Fruit fly (Drosophila melanogaster) whole organism, pupa: ENCODE data around the gene CG46308.

ENCODE experiments used
- CG10348 ChIP-seq: fragments of 200-800 bp; sonication (Bioruptor generic); IDR thresholded peaks from 2 replicates; pipeline ENCODE4 v1.3.6; 2022; ENCODE audit warnings: missing biosample characterization, missing genetic modification characterization
- CG12605 ChIP-seq: fragments of 200-800 bp; sonication (Bioruptor generic); IDR thresholded peaks from 2 replicates; pipeline ENCODE4 v1.3.6; 2022; ENCODE audit warnings: missing biosample characterization, missing genetic modification characterization
- CG8159 ChIP-seq: fragments of 200-800 bp; sonication (Bioruptor generic); optimal IDR thresholded peaks from 3 replicates; lab custom pipeline; 2018; ENCODE audit warnings: missing biosample characterization, mild to moderate bottlenecking, missing genetic modification characterization, moderate library complexity

dm6 chr2L:13510870-13511867 is 49.6 kb downstream of the CG46308 start:
- TF ChIP-seq CG12605 (GFP tag; lab: Robert Waterston, UW) (no peak), CG8159 (tag; lab: Kevin White, UChicago) (no peak), CG10348 (GFP tag; lab: Robert Waterston, UW) (no peak)
